Fruit fly (Drosophila melanogaster): ENCODE measurements around the gene CG14210.

The CG14210 gene

dm6 chrX:19597684-19598363 lies 18.2 kb upstream of the CG14210 start, which contains the start of gene RpS10b (continued):
- TF ChIP-seq CG3838 (GFP tag; optimal IDR thresholded peaks at IDR 0.05), result peak; percentile 54
- peak; percentile 89 for TF ChIP-seq CG10274 (GFP tag; optimal IDR thresholded peaks at IDR 0.05)
- peak; percentile 84 for TF ChIP-seq CG18011 (GFP tag; optimal IDR thresholded peaks at IDR 0.05)
- TF ChIP-seq CG4617 (GFP tag; optimal IDR thresholded peaks at IDR 0.05; ENCODE audit: borderline replicate concordance), result peak; percentile 57
- peak; percentile 76 for TF ChIP-seq Nf-YB (GFP tag; optimal IDR thresholded peaks at IDR 0.05)
- TF ChIP-seq chinmo (GFP tag; IDR thresholded peaks at IDR 0.05; ENCODE audit: partially characterized antibody), result peak; percentile 92; the same call in 3 of the 4 replicates
- peak; percentile 88 for TF ChIP-seq nerfin-1 (tag; optimal IDR thresholded peaks at IDR 0.05)
- peak; percentile 47 for TF ChIP-seq Sox102F (GFP tag; optimal IDR thresholded peaks at IDR 0.05)
- peak; percentile 84 for TF ChIP-seq Atf-2 (GFP tag; optimal IDR thresholded peaks at IDR 0.05)
- peak; percentile 64 for TF ChIP-seq CG16815 (GFP tag; optimal IDR thresholded peaks at IDR 0.05)
- TF ChIP-seq Max (GFP tag; optimal IDR thresholded peaks at IDR 0.05), result peak; percentile 87
- TF ChIP-seq stwl (tag; optimal IDR thresholded peaks at IDR 0.05), result peak; percentile 76
- TF ChIP-seq CG31224 (GFP tag; IDR thresholded peaks at IDR 0.05), result peak; percentile 59
- TF ChIP-seq gfzf (GFP tag; optimal IDR thresholded peaks at IDR 0.05), result peak; percentile 62
- peak; percentile 91 for TF ChIP-seq gro (GFP tag; optimal IDR thresholded peaks at IDR 0.05)
- peak; percentile 65 for TF ChIP-seq CG2120 (GFP tag; optimal IDR thresholded peaks at IDR 0.05)
- peak; percentile 74 for TF ChIP-seq Six4 (GFP tag; optimal IDR thresholded peaks at IDR 0.05)
- peak in 1 of 3 experiments; percentile 70 for TF ChIP-seq lola (GFP tag; optimal IDR thresholded peaks at IDR 0.05)
- peak; percentile 83 for TF ChIP-seq CG18764 (GFP tag; optimal IDR thresholded peaks at IDR 0.05)
- TF ChIP-seq Dref (GFP tag; IDR thresholded peaks at IDR 0.05), result peak; percentile 84
- TF ChIP-seq Trl (optimal IDR thresholded peaks at IDR 0.05), result no peak
- peak; percentile 82 for TF ChIP-seq Trl (GFP tag; optimal IDR thresholded peaks at IDR 0.05)
- TF ChIP-seq Bgb (GFP tag; IDR thresholded peaks at IDR 0.05; ENCODE audit: partially characterized antibody), result peak; percentile 91
- peak; percentile 42 for TF ChIP-seq psq (GFP tag; optimal IDR thresholded peaks at IDR 0.05)
- TF ChIP-seq gsb-n (tag; optimal IDR thresholded peaks at IDR 0.05), result peak; percentile 77
- TF ChIP-seq Hand (GFP tag; optimal IDR thresholded peaks at IDR 0.05), result peak; percentile 90
- peak; percentile 57 for TF ChIP-seq CG12942 (GFP tag; optimal IDR thresholded peaks at IDR 0.05)
- peak; percentile 93 for TF ChIP-seq CG11723 (GFP tag; optimal IDR thresholded peaks at IDR 0.05)
- peak; percentile 98 for TF ChIP-seq CG10543 (GFP tag; optimal IDR thresholded peaks at IDR 0.05)
- TF ChIP-seq CG5245 (GFP tag; optimal IDR thresholded peaks at IDR 0.05), result peak; percentile 67
- peak; percentile 67 for TF ChIP-seq az2 (GFP tag; optimal IDR thresholded peaks at IDR 0.05)
- TF ChIP-seq btn (GFP tag; optimal IDR thresholded peaks at IDR 0.05), result peak; percentile 90
- no peak for TF ChIP-seq dan (GFP tag; IDR thresholded peaks at IDR 0.05)
- peak; percentile 94 for TF ChIP-seq CG17568 (GFP tag; optimal IDR thresholded peaks at IDR 0.05)
- peak; percentile 81 for TF ChIP-seq grau (tag; optimal IDR thresholded peaks at IDR 0.05)
- peak; percentile 67 for TF ChIP-seq CG7928 (GFP tag; optimal IDR thresholded peaks at IDR 0.05)
- TF ChIP-seq CG12219 (GFP tag; optimal IDR thresholded peaks at IDR 0.05), result peak; percentile 89
- peak; percentile 73 for TF ChIP-seq jumu (GFP tag; optimal IDR thresholded peaks at IDR 0.05)
- TF ChIP-seq hbn (GFP tag; IDR thresholded peaks at IDR 0.05; ENCODE audit: partially characterized antibody), result peak; percentile 91
- TF ChIP-seq corto (GFP tag; optimal IDR thresholded peaks at IDR 0.05), result no peak
- peak; percentile 88 for TF ChIP-seq phol (tag; optimal IDR thresholded peaks at IDR 0.05)
- peak; percentile 94 for TF ChIP-seq Asciz (GFP tag; optimal IDR thresholded peaks at IDR 0.05)
- TF ChIP-seq CG2199 (GFP tag; IDR thresholded peaks at IDR 0.05), result 0 out of 3 replicates have a peak, but pooled peaks have one; percentile 51
- TF ChIP-seq Sin3A (optimal IDR thresholded peaks at IDR 0.05), result peak; percentile 99
- peak; percentile 60 for TF ChIP-seq CG13424 (tag; optimal IDR thresholded peaks at IDR 0.05)
- peak; percentile 73 for TF ChIP-seq CG11695 (GFP tag; IDR thresholded peaks at IDR 0.05)
- TF ChIP-seq CG14441 (GFP tag; IDR thresholded peaks at IDR 0.05), result peak; percentile 56; the same call in 1 of the 2 replicates
- TF ChIP-seq CG15601 (tag; optimal IDR thresholded peaks at IDR 0.05), result peak; percentile 83
- peak; percentile 87 for TF ChIP-seq CG33213 (GFP tag; optimal IDR thresholded peaks at IDR 0.05)

Data from whole organism, embryonic.